Fruit fly (Drosophila melanogaster): ENCODE results near the gene Pino.

Gene Pino

dm6 chr2L:1066330-1066729, 62.4 kb downstream of the Pino start:
- no peak for TF ChIP-seq cnc (optimal IDR thresholded peaks at IDR 0.05)
- no peak for TF ChIP-seq Hr96 (GFP tag; optimal IDR thresholded peaks at IDR 0.05)
- no peak for TF ChIP-seq tj (GFP tag; optimal IDR thresholded peaks at IDR 0.05)
- TF ChIP-seq kay (GFP tag; ENCODE audit: borderline replicate concordance), result no peak
- no peak for TF ChIP-seq CG5204 (GFP tag; optimal IDR thresholded peaks at IDR 0.05)
- no peak for TF ChIP-seq CG7101 (tag; optimal IDR thresholded peaks at IDR 0.05)
- no peak for TF ChIP-seq CG7045 (GFP tag; optimal IDR thresholded peaks at IDR 0.05)
- no peak for TF ChIP-seq bab1 (GFP tag; optimal IDR thresholded peaks at IDR 0.05)
- no peak for TF ChIP-seq CG12768 (GFP tag; optimal IDR thresholded peaks at IDR 0.05)

- TF ChIP-seq Clk (GFP tag; optimal IDR thresholded peaks at IDR 0.05) (no peak), CG5204 (GFP tag; optimal IDR thresholded peaks at IDR 0.05) (no peak), CG7101 (tag; optimal IDR thresholded peaks at IDR 0.05) (no peak), CG1620 (GFP tag; optimal IDR thresholded peaks at IDR 0.05) (no peak), CG33017 (tag; optimal IDR thresholded peaks at IDR 0.05) (no peak), CG11617 (GFP tag; optimal IDR thresholded peaks at IDR 0.05) (no peak), kay (GFP tag; ENCODE audit: borderline replicate concordance) (no peak), Mnt (GFP tag; optimal IDR thresholded peaks at IDR 0.05) (no peak), cnc (optimal IDR thresholded peaks at IDR 0.05) (no peak), tj (GFP tag; optimal IDR thresholded peaks at IDR 0.05) (no peak), bab1 (GFP tag; optimal IDR thresholded peaks at IDR 0.05) (no peak), ovo (GFP tag; optimal IDR thresholded peaks at IDR 0.05) (no peak), Hr96 (GFP tag; optimal IDR thresholded peaks at IDR 0.05) (no peak), CG7045 (GFP tag; optimal IDR thresholded peaks at IDR 0.05) (no peak), pad (GFP tag; optimal IDR thresholded peaks at IDR 0.05) (no peak)
Observed at dm6 chr2L:1065038-1065437, 63.7 kb downstream of the Pino start.

Data from whole organism, adult.